Fruit fly (Drosophila melanogaster) whole organism, embryonic: ENCODE results near the gene fliI.

Experiments used
- CG11456 ChIP-seq: fragments of 200-800 bp; sonication (Bioruptor generic); IDR thresholded peaks from 3 replicates; pipeline ENCODE4 v1.3.6; 2022; ENCODE audit warnings: missing biosample characterization, missing genetic modification characterization
- CG11504 ChIP-seq: fragments of 200-800 bp; sonication (Bioruptor generic); optimal IDR thresholded peaks from 3 replicates; lab custom pipeline; 2019; ENCODE audit warnings: missing biosample characterization, mild to moderate bottlenecking, missing genetic modification characterization, moderate library complexity
- CG11696 ChIP-seq: fragments of 200-800 bp; sonication (Bioruptor generic); IDR thresholded peaks from 2 replicates; pipeline ENCODE4 v1.3.6; 2022; ENCODE audit warnings: missing biosample characterization, missing genetic modification characterization
- CG14441 ChIP-seq: fragments of 200-800 bp; sonication (Bioruptor generic); IDR thresholded peaks from 2 replicates; pipeline ENCODE4 v1.3.6; 2022; ENCODE audit warnings: missing biosample characterization, missing genetic modification characterization
- CG18619 ChIP-seq: fragments of 200-800 bp; sonication (Bioruptor generic); optimal IDR thresholded peaks from 3 replicates; lab custom pipeline; 2017; ENCODE audit warnings: missing biosample characterization, mild to moderate bottlenecking, missing genetic modification characterization
- CG3281 ChIP-seq: fragments of 200-800 bp; sonication (Bioruptor generic); optimal IDR thresholded peaks from 3 replicates; lab custom pipeline; 2017; ENCODE audit warnings: missing biosample characterization, mild to moderate bottlenecking, missing genetic modification characterization
- CG34376 ChIP-seq: fragments of 200-800 bp; sonication (Bioruptor generic); optimal IDR thresholded peaks from 2 replicates; lab custom pipeline; 2018; ENCODE audit warnings: missing biosample characterization, mild to moderate bottlenecking, missing genetic modification characterization
- CG3847 ChIP-seq: fragments of 200-800 bp; sonication (Bioruptor generic); IDR thresholded peaks from 2 replicates; pipeline ENCODE4 v1.3.6; 2022; ENCODE audit warnings: missing biosample characterization, missing genetic modification characterization
- CG4282 ChIP-seq: fragments of 200-800 bp; sonication (Bioruptor generic); optimal IDR thresholded peaks from 2 replicates; lab custom pipeline; 2016; ENCODE audit warnings: missing biosample characterization, missing genetic modification characterization
- CG4360 ChIP-seq: fragments of 200-800 bp; sonication (Bioruptor generic); IDR thresholded peaks from 2 replicates; pipeline ENCODE4 v1.3.6; 2022; ENCODE audit warnings: missing biosample characterization, missing genetic modification characterization
- Ets65A ChIP-seq: fragments of 200-800 bp; sonication (Bioruptor generic); peaks from one replicate; lab custom pipeline; 2016; ENCODE audit warnings: missing biosample characterization, missing genetic modification characterization
- GATAe ChIP-seq: fragments of 200-800 bp; sonication (Bioruptor generic); conservative IDR thresholded peaks from 2 replicates; pipeline ENCODE4 v1.3.6; 2022; ENCODE audit warnings: missing biosample characterization, missing genetic modification characterization
- MBD-R2 ChIP-seq: fragments of 200-800 bp; sonication (Bioruptor generic); IDR thresholded peaks from 2 replicates; pipeline ENCODE4 v1.3.6; 2022; ENCODE audit warnings: missing biosample characterization, missing genetic modification characterization
- MESR4 ChIP-seq: fragments of 200-800 bp; sonication (Bioruptor generic); optimal IDR thresholded peaks from 2 replicates; lab custom pipeline; 2018; ENCODE audit warnings: missing biosample characterization, mild to moderate bottlenecking, missing genetic modification characterization, moderate library complexity
- Neu2 ChIP-seq: fragments of 200-800 bp; sonication (Bioruptor generic); optimal IDR thresholded peaks from 3 replicates; lab custom pipeline; 2016; ENCODE audit warnings: missing biosample characterization, missing genetic modification characterization, borderline replicate concordance
- Ptx1 ChIP-seq: fragments of 200-800 bp; sonication (Bioruptor generic); IDR thresholded peaks from 2 replicates; pipeline ENCODE4 v1.3.6; 2022; ENCODE audit warnings: missing biosample characterization, missing genetic modification characterization
- Sox102F ChIP-seq: fragments of 200-800 bp; sonication (Bioruptor generic); optimal IDR thresholded peaks from 2 replicates; lab custom pipeline; 2018; ENCODE audit warnings: missing biosample characterization, mild to moderate bottlenecking, missing genetic modification characterization, moderate library complexity
- Sry-β ChIP-seq: fragments of 200-800 bp; sonication (Bioruptor generic); optimal IDR thresholded peaks from 2 replicates; lab custom pipeline; 2018; ENCODE audit warnings: missing biosample characterization, mild to moderate bottlenecking, missing genetic modification characterization, moderate library complexity
- Ssrp ChIP-seq: fragments of 200-800 bp; sonication (Bioruptor generic); optimal IDR thresholded peaks from 2 replicates; lab custom pipeline; 2018; ENCODE audit warnings: missing biosample characterization, mild to moderate bottlenecking, missing genetic modification characterization, moderate library complexity
- Usf ChIP-seq: fragments of 200-800 bp; sonication (Bioruptor generic); optimal IDR thresholded peaks from 2 replicates; lab custom pipeline; 2017; ENCODE audit warnings: missing genotype, missing biosample characterization, missing genetic modification characterization
- caup ChIP-seq: fragments of 200-800 bp; sonication (Bioruptor generic); optimal IDR thresholded peaks from 3 replicates; lab custom pipeline; 2017; ENCODE audit warnings: missing biosample characterization, mild to moderate bottlenecking, missing genetic modification characterization, moderate library complexity; ENCODE audit not compliant: severe bottlenecking
- cg ChIP-seq: fragments of 200-800 bp; sonication (Bioruptor generic); optimal IDR thresholded peaks from 3 replicates; lab custom pipeline; 2019; ENCODE audit warnings: missing biosample characterization, mild to moderate bottlenecking, missing genetic modification characterization, moderate library complexity
- cwo ChIP-seq: fragments of 200-800 bp; sonication (Bioruptor generic); optimal IDR thresholded peaks from 3 replicates; lab custom pipeline; 2017; ENCODE audit warnings: missing biosample characterization, missing genetic modification characterization, mild to moderate bottlenecking, moderate library complexity, missing genetic modification reagents
- exex ChIP-seq: fragments of 200-800 bp; sonication (Bioruptor generic); optimal IDR thresholded peaks from 4 replicates; lab custom pipeline; 2018; ENCODE audit warnings: missing biosample characterization, mild to moderate bottlenecking, missing genetic modification characterization, moderate library complexity
- fu2 ChIP-seq: fragments of 200-800 bp; sonication (Bioruptor generic); optimal IDR thresholded peaks from 2 replicates; lab custom pipeline; 2016; ENCODE audit warnings: missing biosample characterization, missing genetic modification characterization
- grau ChIP-seq: fragments of 200-800 bp; optimal IDR thresholded peaks from 3 replicates; lab custom pipeline; 2019; ENCODE audit warnings: missing biosample characterization, mild to moderate bottlenecking, missing genetic modification characterization, moderate library complexity
- jumu ChIP-seq: fragments of 200-800 bp; sonication (Bioruptor generic); optimal IDR thresholded peaks from 3 replicates; lab custom pipeline; 2016; ENCODE audit warnings: missing biosample characterization, missing genetic modification characterization
- ken ChIP-seq: fragments of 200-800 bp; sonication (Bioruptor generic); IDR thresholded peaks from 3 replicates; pipeline ENCODE4 v1.3.6; 2022; ENCODE audit warnings: missing biosample characterization, missing genetic modification characterization
- nau ChIP-seq: fragments of 200-800 bp; sonication (Bioruptor generic); optimal IDR thresholded peaks from 3 replicates; lab custom pipeline; 2017; ENCODE audit warnings: missing biosample characterization, mild to moderate bottlenecking, missing genetic modification characterization, missing genetic modification reagents
- onecut ChIP-seq: fragments of 200-800 bp; sonication (Bioruptor generic); IDR thresholded peaks from 2 replicates; pipeline ENCODE4 v1.3.6; 2022; ENCODE audit warnings: missing biosample characterization, missing genetic modification characterization
- pnt ChIP-seq: fragments of 200-800 bp; sonication (Bioruptor generic); optimal IDR thresholded peaks from 3 replicates; lab custom pipeline; 2016; ENCODE audit warnings: missing biosample characterization, missing genetic modification characterization
- ro ChIP-seq: fragments of 200-800 bp; sonication (Bioruptor generic); IDR thresholded peaks from 2 replicates; pipeline ENCODE4 v1.3.6; 2022; ENCODE audit warnings: missing biosample characterization, missing genetic modification characterization
- row ChIP-seq: fragments of 200-800 bp; sonication (Bioruptor generic); IDR thresholded peaks from 3 replicates; pipeline ENCODE4 v1.3.6; 2022; ENCODE audit warnings: missing biosample characterization, missing genetic modification characterization
- sens ChIP-seq: fragments of 200-800 bp; sonication (Bioruptor generic); peaks from one replicate; lab custom pipeline; 2016; ENCODE audit warnings: missing biosample characterization, missing genetic modification characterization
- slp2 ChIP-seq: fragments of 200-800 bp; sonication (Bioruptor generic); optimal IDR thresholded peaks from 2 replicates; lab custom pipeline; 2016; ENCODE audit warnings: missing biosample characterization, missing genetic modification characterization
- sug ChIP-seq: fragments of 200-800 bp; optimal IDR thresholded peaks from 2 replicates; lab custom pipeline; 2019; ENCODE audit warnings: missing biosample characterization, mild to moderate bottlenecking, missing genetic modification characterization, moderate library complexity
- tio ChIP-seq: fragments of 200-800 bp; sonication (Bioruptor generic); optimal IDR thresholded peaks from 2 replicates; lab custom pipeline; 2017; ENCODE audit warnings: missing biosample characterization, missing genetic modification characterization, inconsistent platforms
- zf30C ChIP-seq: fragments of 200-800 bp; sonication (Bioruptor generic); optimal IDR thresholded peaks from 3 replicates; lab custom pipeline; 2018; ENCODE audit warnings: missing biosample characterization, mild to moderate bottlenecking, missing genetic modification characterization

Gene fliI

DNA sequence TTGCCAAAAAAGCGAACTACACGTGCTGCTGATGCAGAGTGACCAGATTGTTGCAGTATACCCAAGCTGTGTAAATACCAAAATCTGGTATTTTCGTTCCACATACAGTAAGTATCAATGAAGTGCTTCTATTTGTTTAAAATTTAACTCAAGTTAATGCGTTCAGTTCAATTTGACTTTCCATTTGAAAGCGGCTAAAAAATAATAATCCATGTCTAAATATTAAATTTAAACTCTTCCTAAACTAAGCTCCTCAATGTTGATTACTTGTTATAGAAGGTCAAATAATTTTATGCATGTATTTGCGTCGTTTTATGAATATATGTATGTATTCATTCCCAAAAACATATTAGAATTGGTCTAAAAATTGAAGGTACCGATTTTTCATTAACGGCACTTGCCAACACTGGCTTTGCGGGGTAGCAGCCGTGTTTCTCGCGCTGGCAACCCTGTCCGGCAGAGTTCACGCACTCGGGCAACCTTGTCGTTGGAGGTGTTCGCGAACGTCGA lies 10.3 kb downstream of the fliI start, which contains the start of the genes peng and sol (continued):
- TF ChIP-seq Ptx1 (peak; percentile 78), slp2 (GFP tag; lab: Kevin White, UChicago) (peak; percentile 43), Sox102F (GFP tag; lab: Kevin White, UChicago) (peak; percentile 69), CG11696 (GFP tag; lab: Robert Waterston, UW) (no peak), zf30C (no peak), pnt (GFP tag; lab: Kevin White, UChicago) (peak; percentile 59), CG3847 (peak; percentile 69), CG3281 (GFP tag; lab: Kevin White, UChicago) (peak; percentile 71), CG14441 (GFP tag; lab: Robert Waterston, UW) (peak; percentile 73)

DNA sequence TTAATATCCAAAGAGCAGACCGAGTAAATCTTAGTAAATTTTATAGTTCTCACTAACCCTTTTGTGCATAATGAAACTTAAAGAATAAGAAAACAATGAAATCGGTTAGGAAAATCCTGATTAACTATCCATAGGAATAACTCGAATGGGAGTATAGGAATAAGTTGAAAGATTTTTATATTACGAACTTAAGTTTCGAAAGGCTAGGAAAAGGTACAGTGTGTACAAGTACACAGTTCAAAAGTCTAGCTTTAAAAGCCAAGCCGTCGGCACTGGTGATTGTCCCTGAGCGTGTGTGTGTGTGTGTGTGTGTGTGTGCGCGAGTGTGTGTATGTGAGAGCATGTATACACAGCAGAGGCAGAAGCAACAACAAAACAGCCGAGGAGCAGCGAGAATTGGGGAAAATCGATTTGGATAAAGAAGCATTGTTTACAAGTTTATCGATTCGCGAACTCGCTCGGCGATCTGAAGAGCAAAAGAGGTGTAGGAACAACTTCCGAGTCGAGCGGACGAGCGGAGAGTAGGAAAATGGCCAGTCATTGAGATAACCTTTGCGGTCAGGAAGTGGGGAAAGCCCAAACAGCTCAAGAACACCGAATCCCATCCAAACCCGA lies 11.8 kb downstream of the fliI start:
- TF ChIP-seq Ptx1 = no peak
- TF ChIP-seq CG18619 (GFP tag; lab: Kevin White, UChicago) = no peak
- no peak for TF ChIP-seq Usf (GFP tag; lab: Kevin White, UChicago)
- TF ChIP-seq sens (GFP tag; lab: Kevin White, UChicago) = peak; percentile 63
- TF ChIP-seq row (GFP tag; lab: Robert Waterston, UW) = peak; percentile 51; the same call in 2 of the 3 replicates
- TF ChIP-seq CG11456 (GFP tag; lab: Robert Waterston, UW) = no peak
- TF ChIP-seq CG4360 (GFP tag; lab: Robert Waterston, UW) = peak; percentile 40; the same call in 1 of the 2 replicates
- no peak for TF ChIP-seq ken (GFP tag; lab: Robert Waterston, UW)
- no peak for TF ChIP-seq cwo
- TF ChIP-seq Ets65A (GFP tag; lab: Kevin White, UChicago) = peak; percentile 35
- TF ChIP-seq grau (tag; lab: Kevin White, UChicago) = peak; percentile 15
- no peak for TF ChIP-seq Ssrp (tag; lab: Kevin White, UChicago)
- no peak for TF ChIP-seq ro (GFP tag; lab: Robert Waterston, UW)
- peak; percentile 89 for TF ChIP-seq Sry-β (GFP tag; lab: Kevin White, UChicago)
- TF ChIP-seq caup (GFP tag; lab: Kevin White, UChicago) = no peak
- no peak for TF ChIP-seq CG4282 (GFP tag; lab: Kevin White, UChicago)
- peak; percentile 9 for TF ChIP-seq MESR4 (GFP tag; lab: Kevin White, UChicago)
- TF ChIP-seq MBD-R2 = peak; percentile 55
- no peak for TF ChIP-seq fu2 (GFP tag; lab: Kevin White, UChicago)
- no peak for TF ChIP-seq jumu (GFP tag; lab: Kevin White, UChicago)
- no peak for TF ChIP-seq nau
- peak; percentile 99 for TF ChIP-seq onecut
- peak; percentile 77 for TF ChIP-seq cg

DNA sequence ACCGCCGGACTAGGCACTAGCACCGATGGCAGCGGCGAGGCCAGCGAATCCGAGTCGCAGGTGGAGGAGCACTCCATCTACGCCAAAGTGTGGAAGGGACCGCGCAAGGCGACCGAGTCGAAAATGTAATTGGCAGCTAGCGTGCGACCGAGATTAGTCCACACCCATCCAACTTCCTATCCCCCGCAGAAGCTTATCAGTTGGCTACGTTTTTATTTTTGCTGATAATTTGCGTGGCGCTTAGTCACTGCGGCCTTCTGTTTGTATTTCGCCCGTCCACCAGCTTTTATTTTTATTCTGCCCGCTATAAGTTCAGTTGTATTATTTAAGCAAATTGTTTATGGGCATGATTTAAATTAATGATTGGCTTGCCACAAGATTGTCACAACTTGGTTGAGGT lies 14.0 kb downstream of the fliI start:
- TF ChIP-seq sug (tag; lab: Kevin White, UChicago) (peak; percentile 98), Neu2 (GFP tag; lab: Kevin White, UChicago) (no peak), GATAe (0 out of 2 replicates have a peak, but pooled peaks have one; percentile 21), CG34376 (peak; percentile 29), tio (GFP tag; lab: Kevin White, UChicago) (no peak), exex (tag; lab: Kevin White, UChicago) (peak; percentile 71), CG11504 (no peak)
- TF ChIP-seq, all 482 proteins: peak for 4
